Fruit fly (Drosophila melanogaster) whole organism, embryonic: ENCODE data around the gene CG14212.

ENCODE experiments used
- Atf3 ChIP-seq: fragments of 200-800 bp; sonication (Bioruptor generic); optimal IDR thresholded peaks from 3 replicates; lab custom pipeline; 2016; ENCODE audit warnings: missing biosample characterization, missing genetic modification characterization
- Bdp1 ChIP-seq: fragments of 200-800 bp; sonication (Bioruptor generic); optimal IDR thresholded peaks from 3 replicates; lab custom pipeline; 2016; ENCODE audit warnings: missing biosample characterization, missing genetic modification characterization
- BtbVII ChIP-seq: fragments of 200-800 bp; sonication (Bioruptor generic); optimal IDR thresholded peaks from 3 replicates; lab custom pipeline; 2017; ENCODE audit warnings: missing biosample characterization, mild to moderate bottlenecking, missing genetic modification characterization
- CG10267 ChIP-seq: fragments of 200-800 bp; sonication (Bioruptor generic); optimal IDR thresholded peaks from 2 replicates; lab custom pipeline; 2018; ENCODE audit warnings: missing biosample characterization, mild to moderate bottlenecking, missing genetic modification characterization, moderate library complexity
- CG10274 ChIP-seq: fragments of 200-800 bp; sonication (Bioruptor generic); optimal IDR thresholded peaks from 3 replicates; lab custom pipeline; 2017; ENCODE audit warnings: missing biosample characterization, mild to moderate bottlenecking, missing genetic modification characterization
- CG10321 ChIP-seq: fragments of 200-800 bp; sonication (Bioruptor generic); IDR thresholded peaks from 2 replicates; pipeline ENCODE4 v1.3.6; 2022; ENCODE audit warnings: missing biosample characterization, missing genetic modification characterization
- CG10543 ChIP-seq: fragments of 200-800 bp; sonication (Bioruptor generic); optimal IDR thresholded peaks from 3 replicates; lab custom pipeline; 2017; ENCODE audit warnings: missing biosample characterization, mild to moderate bottlenecking, missing genetic modification characterization, moderate library complexity
- CG10959 ChIP-seq: fragments of 200-800 bp; sonication (Bioruptor generic); IDR thresholded peaks from 2 replicates; pipeline ENCODE4 v1.3.6; 2022; ENCODE audit warnings: missing biosample characterization, missing genetic modification characterization
- CG12071 ChIP-seq: fragments of 200-800 bp; sonication (Bioruptor generic); optimal IDR thresholded peaks from 3 replicates; lab custom pipeline; 2018; ENCODE audit warnings: missing biosample characterization, mild to moderate bottlenecking, missing genetic modification characterization
- CG12299 ChIP-seq: fragments of 200-800 bp; sonication (Bioruptor generic); optimal IDR thresholded peaks from 2 replicates; lab custom pipeline; 2018; ENCODE audit warnings: missing biosample characterization, mild to moderate bottlenecking, missing genetic modification characterization
- CG12391 ChIP-seq: fragments of 200-800 bp; sonication (Bioruptor generic); optimal IDR thresholded peaks from 3 replicates; lab custom pipeline; 2018; ENCODE audit warnings: missing biosample characterization, mild to moderate bottlenecking, missing genetic modification characterization, moderate library complexity
- CG12769 ChIP-seq: fragments of 200-800 bp; sonication (Bioruptor generic); optimal IDR thresholded peaks from 2 replicates; lab custom pipeline; 2019; ENCODE audit warnings: missing biosample characterization, mild to moderate bottlenecking, missing genetic modification characterization, moderate library complexity
- CG13424 ChIP-seq: fragments of 200-800 bp; sonication (Bioruptor generic); optimal IDR thresholded peaks from 2 replicates; lab custom pipeline; 2019; ENCODE audit warnings: missing biosample characterization, mild to moderate bottlenecking, missing genetic modification characterization, moderate library complexity
- CG1529 ChIP-seq: fragments of 200-800 bp; sonication (Bioruptor generic); optimal IDR thresholded peaks from 3 replicates; lab custom pipeline; 2018; ENCODE audit warnings: missing biosample characterization, missing genetic modification characterization
- CG15479 ChIP-seq: fragments of 200-800 bp; sonication (Bioruptor generic); optimal IDR thresholded peaks from 3 replicates; lab custom pipeline; 2019; ENCODE audit warnings: missing biosample characterization, mild to moderate bottlenecking, missing genetic modification characterization, moderate library complexity
- CG16815 ChIP-seq: fragments of 200-800 bp; sonication (Bioruptor generic); optimal IDR thresholded peaks from 3 replicates; lab custom pipeline; 2017; ENCODE audit warnings: missing biosample characterization, mild to moderate bottlenecking, missing genetic modification characterization
- CG34422 ChIP-seq: fragments of 200-800 bp; sonication (Bioruptor generic); IDR thresholded peaks from 3 replicates; pipeline ENCODE4 v1.3.6; 2022; ENCODE audit warnings: missing biosample characterization, missing genetic modification characterization
- CG5180 ChIP-seq: fragments of 200-800 bp; sonication (Bioruptor generic); optimal IDR thresholded peaks from 3 replicates; lab custom pipeline; 2017; ENCODE audit warnings: missing biosample characterization, missing genetic modification characterization, mild to moderate bottlenecking, moderate library complexity, missing genetic modification reagents
- CG6272 ChIP-seq: fragments of 200-800 bp; sonication (Bioruptor generic); IDR thresholded peaks from 2 replicates; pipeline ENCODE4 v1.3.6; 2022; ENCODE audit warnings: missing biosample characterization, missing genetic modification characterization
- CG7745 ChIP-seq: fragments of 200-800 bp; sonication (Bioruptor generic); optimal IDR thresholded peaks from 2 replicates; lab custom pipeline; 2018; ENCODE audit warnings: missing biosample characterization, mild to moderate bottlenecking, missing genetic modification characterization, moderate library complexity
- CG9727 ChIP-seq: fragments of 200-800 bp; sonication (Bioruptor generic); optimal IDR thresholded peaks from 3 replicates; lab custom pipeline; 2017; ENCODE audit warnings: missing biosample characterization, mild to moderate bottlenecking, missing genetic modification characterization
- CG9797 ChIP-seq: fragments of 200-800 bp; sonication (Bioruptor generic); optimal IDR thresholded peaks from 3 replicates; lab custom pipeline; 2018; ENCODE audit warnings: missing biosample characterization, mild to moderate bottlenecking, missing genetic modification characterization
- Chrac-16 ChIP-seq: fragments of 200-800 bp; sonication (Bioruptor generic); optimal IDR thresholded peaks from 3 replicates; lab custom pipeline; 2016; ENCODE audit warnings: missing biosample characterization, missing genetic modification characterization
- D ChIP-seq, 2 experiments: fragments of 200-800 bp in 1 of 2; fragments of >200 bp in 1 of 2; sonication (Bioruptor generic) in 1 of 2; optimal IDR thresholded peaks; 2 replicates in 1 of 2; 3 replicates in 1 of 2; lab custom pipeline; 2017; ENCODE audit warnings: mild to moderate bottlenecking in 1 of 2, missing biosample characterization in 1 of 2, missing genetic modification characterization in 1 of 2, missing genetic modification reagents in 1 of 2
- Dfd ChIP-seq, 2 experiments: fragments of >200 bp; optimal IDR thresholded peaks; 2 replicates each; lab custom pipeline; 2017; ENCODE audit warnings: missing biosample characterization in 2 of 2, missing genetic modification characterization in 2 of 2
- Hmr ChIP-seq: fragments of 200-800 bp; sonication (Bioruptor generic); optimal IDR thresholded peaks from 3 replicates; lab custom pipeline; 2017; ENCODE audit warnings: mild to moderate bottlenecking, missing biosample characterization, missing genetic modification reagents, missing genetic modification characterization
- Oaz ChIP-seq: fragments of 200-800 bp; sonication (Bioruptor generic); IDR thresholded peaks from 2 replicates; pipeline ENCODE4 v1.3.6; 2022; ENCODE audit warnings: missing biosample characterization, missing genetic modification characterization
- Optix ChIP-seq: fragments of 200-800 bp; sonication (Bioruptor generic); IDR thresholded peaks from 3 replicates; pipeline ENCODE4 v1.3.6; 2022; ENCODE audit warnings: missing biosample characterization, missing genetic modification characterization
- Scr ChIP-seq: fragments of 200-800 bp; sonication (Bioruptor generic); IDR thresholded peaks from 2 replicates; pipeline ENCODE4 v1.3.6; 2022; ENCODE audit warnings: missing biosample characterization, missing genetic modification characterization; ENCODE audit not compliant: partially characterized antibody
- bigmax ChIP-seq: fragments of 200-800 bp; sonication (Bioruptor generic); optimal IDR thresholded peaks from 2 replicates; lab custom pipeline; 2018; ENCODE audit warnings: missing biosample characterization, mild to moderate bottlenecking, missing genetic modification characterization
- bsh ChIP-seq, 2 experiments: fragments of 200-800 bp; sonication (Bioruptor generic); optimal IDR thresholded peaks; 2 replicates each; lab custom pipeline; 2017 to 2018; ENCODE audit warnings: mild to moderate bottlenecking in 2 of 2, missing biosample characterization in 2 of 2, missing genetic modification characterization in 2 of 2, moderate library complexity in 1 of 2
- chif ChIP-seq, 2 experiments: fragments of 200-800 bp; sonication (Bioruptor generic); optimal IDR thresholded peaks; 3 replicates each; lab custom pipeline; 2016; ENCODE audit warnings: missing biosample characterization in 2 of 2, missing genetic modification characterization in 2 of 2
- dimm ChIP-seq: fragments of 200-800 bp; sonication (Bioruptor generic); IDR thresholded peaks from 2 replicates; pipeline ENCODE4 v1.3.6; 2022; ENCODE audit warnings: missing biosample characterization, missing genetic modification characterization
- dm ChIP-seq: fragments of 200-800 bp; sonication (Bioruptor generic); optimal IDR thresholded peaks from 3 replicates; lab custom pipeline; 2016; ENCODE audit warnings: missing biosample characterization, missing genetic modification characterization
- fu2 ChIP-seq: fragments of 200-800 bp; sonication (Bioruptor generic); optimal IDR thresholded peaks from 2 replicates; lab custom pipeline; 2016; ENCODE audit warnings: missing biosample characterization, missing genetic modification characterization
- gcm2 ChIP-seq: fragments of 200-800 bp; sonication (Bioruptor generic); optimal IDR thresholded peaks from 2 replicates; lab custom pipeline; 2016; ENCODE audit warnings: missing biosample characterization, missing genetic modification characterization
- grn ChIP-seq: fragments of 200-800 bp; sonication (Bioruptor generic); optimal IDR thresholded peaks from 3 replicates; lab custom pipeline; 2017; ENCODE audit warnings: missing biosample characterization, missing genetic modification characterization
- h ChIP-seq: fragments of >200 bp; optimal IDR thresholded peaks from 2 replicates; lab custom pipeline; 2017
- hkb ChIP-seq, 2 experiments: fragments of 200-800 bp in 1 of 2; fragments of >200 bp in 1 of 2; sonication (Bioruptor generic) in 1 of 2; IDR thresholded peaks in 1 of 2; optimal IDR thresholded peaks in 1 of 2; 2 replicates each; pipeline versions ENCODE4 v1.3.6 to Lab custom; 2017 to 2022; ENCODE audit warnings: missing biosample characterization in 1 of 2, missing genetic modification characterization in 1 of 2
- lov ChIP-seq, 2 experiments: fragments of 200-800 bp in 1 of 2; fragments of >200 bp in 1 of 2; sonication (Bioruptor generic) in 1 of 2; IDR thresholded peaks in 1 of 2; optimal IDR thresholded peaks in 1 of 2; 2 replicates in 1 of 2; 3 replicates in 1 of 2; pipeline versions ENCODE4 v1.3.6 to Lab custom; 2017 to 2022; ENCODE audit warnings: missing biosample characterization in 1 of 2, missing genetic modification characterization in 1 of 2
- pfk ChIP-seq: fragments of 200-800 bp; sonication (Bioruptor generic); optimal IDR thresholded peaks from 2 replicates; lab custom pipeline; 2018; ENCODE audit warnings: missing biosample characterization, mild to moderate bottlenecking, missing genetic modification characterization, moderate library complexity
- prd ChIP-seq, 3 experiments: fragments of >200 bp in 2 of 3; fragments of 200-800 bp in 1 of 3; sonication (Bioruptor generic) in 1 of 3; optimal IDR thresholded peaks in 2 of 3; IDR thresholded peaks in 1 of 3; 2 replicates in 2 of 3; 3 replicates in 1 of 3; pipeline versions ENCODE4 v1.3.6 to Lab custom; 2017 to 2022; ENCODE audit warnings: missing biosample characterization in 1 of 3, missing genetic modification characterization in 1 of 3
- pzg ChIP-seq: fragments of 200-800 bp; sonication (Bioruptor generic); optimal IDR thresholded peaks from 3 replicates; lab custom pipeline; 2018; ENCODE audit warnings: missing biosample characterization, mild to moderate bottlenecking, missing genetic modification characterization, moderate library complexity
- row ChIP-seq: fragments of 200-800 bp; sonication (Bioruptor generic); IDR thresholded peaks from 3 replicates; pipeline ENCODE4 v1.3.6; 2022; ENCODE audit warnings: missing biosample characterization, missing genetic modification characterization
- salm ChIP-seq: fragments of 200-800 bp; sonication (Bioruptor generic); optimal IDR thresholded peaks from 2 replicates; lab custom pipeline; 2018; ENCODE audit warnings: missing biosample characterization, mild to moderate bottlenecking, missing genetic modification characterization
- seq ChIP-seq: fragments of 200-800 bp; sonication (Bioruptor generic); IDR thresholded peaks from 2 replicates; pipeline ENCODE4 v1.3.6; 2022; ENCODE audit warnings: missing biosample characterization, missing genetic modification characterization
- sr ChIP-seq: fragments of 200-800 bp; sonication (Bioruptor generic); IDR thresholded peaks from 3 replicates; pipeline ENCODE4 v1.3.6; 2022; ENCODE audit warnings: missing biosample characterization, missing genetic modification characterization
- zen2 ChIP-seq: fragments of 200-800 bp; sonication (Bioruptor generic); IDR thresholded peaks from 3 replicates; pipeline ENCODE4 v1.3.6; 2022; ENCODE audit warnings: missing biosample characterization, missing genetic modification characterization; ENCODE audit not compliant: partially characterized antibody

The CG14212 gene

DNA sequence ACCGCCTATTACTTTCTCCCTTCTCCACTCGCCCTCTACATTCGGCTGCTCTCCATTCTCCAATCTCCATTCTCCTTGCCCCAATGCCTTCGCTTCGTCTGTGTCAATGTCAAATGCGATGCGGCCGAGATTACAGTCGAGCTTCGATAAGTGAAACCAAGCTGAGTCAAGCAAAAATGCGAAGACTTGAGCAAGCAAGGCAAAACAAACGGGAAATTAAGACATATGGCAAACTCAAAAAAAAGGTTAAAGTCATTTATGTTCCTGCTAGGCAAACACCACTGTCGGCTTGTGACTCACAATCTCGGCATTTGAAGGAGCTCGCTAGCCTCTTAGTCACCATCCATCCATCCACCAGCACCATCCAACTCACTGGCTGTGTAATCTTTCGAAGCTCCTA is 42.9 kb downstream of the CG14212 start (continued):
- peak; percentile 96 for TF ChIP-seq fu2 (GFP tag; lab: Kevin White, UChicago)
- TF ChIP-seq Bdp1: peak; percentile 92
- peak; percentile 98 for TF ChIP-seq row
- TF ChIP-seq CG7745 (tag; lab: Kevin White, UChicago): peak; percentile 15
- no peak for TF ChIP-seq hkb (optimal IDR thresholded peaks at IDR 0.05; lab: Kevin White, UChicago)
- TF ChIP-seq hkb (GFP tag; IDR thresholded peaks at IDR 0.05; lab: Robert Waterston, UW): peak; percentile 92
- peak; percentile 96 for TF ChIP-seq CG12391 (tag; lab: Kevin White, UChicago)
- TF ChIP-seq sr: peak; percentile 78
- peak; percentile 19 for TF ChIP-seq pzg
- TF ChIP-seq BtbVII (GFP tag; lab: Kevin White, UChicago): peak; percentile 84
- no peak for TF ChIP-seq prd (optimal IDR thresholded peaks at IDR 0.05; lab: Kevin White, UChicago)
- peak; percentile 95 for TF ChIP-seq prd (GFP tag; IDR thresholded peaks at IDR 0.05; lab: Robert Waterston, UW)
- peak; percentile 98 for TF ChIP-seq CG16815 (GFP tag; lab: Kevin White, UChicago)
- TF ChIP-seq CG9797: peak; percentile 23
- peak; percentile 94 for TF ChIP-seq CG12299 (tag; lab: Kevin White, UChicago)
- peak; percentile 97 for TF ChIP-seq Optix (GFP tag; lab: Robert Waterston, UW)
- no peak for TF ChIP-seq CG15479
- TF ChIP-seq Dfd (GFP tag; optimal IDR thresholded peaks at IDR 0.05; lab: Kevin White, UChicago): no peak
- TF ChIP-seq h (lab: Kevin White, UChicago): no peak
- TF ChIP-seq CG1529 (GFP tag; lab: Kevin White, UChicago): peak; percentile 95
- peak; percentile 97 for TF ChIP-seq Atf3 (GFP tag; lab: Kevin White, UChicago)
- TF ChIP-seq Scr (GFP tag; lab: Robert Waterston, UW): no peak
- TF ChIP-seq CG10321 (GFP tag; lab: Robert Waterston, UW): peak; percentile 78
- peak; percentile 87 for TF ChIP-seq grn
- TF ChIP-seq lov (optimal IDR thresholded peaks at IDR 0.05; lab: Kevin White, UChicago): no peak
- peak; percentile 95 for TF ChIP-seq lov (GFP tag; IDR thresholded peaks at IDR 0.05; lab: Robert Waterston, UW)
- TF ChIP-seq CG12071: peak; percentile 91
- no peak for TF ChIP-seq zen2
- peak; percentile 95 for TF ChIP-seq CG9727 (GFP tag; lab: Kevin White, UChicago)
- peak; percentile 95 for TF ChIP-seq seq (GFP tag; lab: Robert Waterston, UW)
- TF ChIP-seq CG13424: peak; percentile 93
- TF ChIP-seq CG10959: peak; percentile 97
- TF ChIP-seq chif (GFP tag; optimal IDR thresholded peaks at IDR 0.05; lab: Kevin White, UChicago): peak; percentile 98
- TF ChIP-seq dm (GFP tag; lab: Kevin White, UChicago): peak; percentile 94
- TF ChIP-seq pfk (GFP tag; lab: Kevin White, UChicago): peak; percentile 13
- TF ChIP-seq bsh (GFP tag; optimal IDR thresholded peaks at IDR 0.05; lab: Kevin White, UChicago): peak; percentile 97 to 98
- TF ChIP-seq Oaz (GFP tag; lab: Robert Waterston, UW): peak; percentile 92
- peak; percentile 98 for TF ChIP-seq CG12769 (tag; lab: Kevin White, UChicago)
- TF ChIP-seq Chrac-16 (GFP tag; lab: Kevin White, UChicago): peak; percentile 98
- peak; percentile 36 for TF ChIP-seq bigmax (GFP tag; lab: Kevin White, UChicago)
- peak; percentile 94 for TF ChIP-seq salm (tag; lab: Kevin White, UChicago)
- TF ChIP-seq CG10543 (GFP tag; lab: Kevin White, UChicago): peak; percentile 96
- peak; percentile 88 for TF ChIP-seq gcm2 (GFP tag; lab: Kevin White, UChicago)
- TF ChIP-seq dimm (GFP tag; lab: Robert Waterston, UW): peak; percentile 93
- peak; percentile 96 for TF ChIP-seq Hmr (GFP tag; lab: Kevin White, UChicago)
- TF ChIP-seq CG10274: peak; percentile 86
- TF ChIP-seq D (optimal IDR thresholded peaks at IDR 0.05; lab: Kevin White, UChicago): no peak
- peak; percentile 90 for TF ChIP-seq D (GFP tag; optimal IDR thresholded peaks at IDR 0.05; lab: Kevin White, UChicago)
- peak; percentile 93 for TF ChIP-seq CG34422 (GFP tag; lab: Robert Waterston, UW)
- TF ChIP-seq CG5180 (GFP tag; lab: Kevin White, UChicago): peak; percentile 74
- TF ChIP-seq CG10267 (tag; lab: Kevin White, UChicago): peak; percentile 87
- peak; percentile 88 for TF ChIP-seq CG6272 (GFP tag; lab: Robert Waterston, UW)
